Worm (Caenorhabditis elegans) whole organism, early embryonic: Measurements from ENCODE around the gene F25B4.7.

Experiments
- F13C5.2 ChIP-seq: sonication (generic microtip); optimal IDR thresholded peaks from 2 replicates; lab custom pipeline; 2017; ENCODE audit warnings: mild to moderate bottlenecking, missing genetic modification characterization, inconsistent platforms, missing compliant biosample characterization
- ama-1 ChIP-seq: fragments of 150-350 bp; optimal IDR thresholded peaks from 2 replicates; lab custom pipeline; 2014
- flt-1 ChIP-seq: fragments of 200-800 bp; sonication (Bioruptor generic); IDR thresholded peaks from 2 replicates; pipeline ENCODE4 v1.3.6; 2022; ENCODE audit warnings: missing genetic modification characterization, missing compliant biosample characterization
- hmg-4 ChIP-seq: fragments of 200-800 bp; sonication (Bioruptor generic); optimal IDR thresholded peaks from 2 replicates; lab custom pipeline; 2018; ENCODE audit warnings: mild to moderate bottlenecking, missing genetic modification characterization, missing compliant biosample characterization
- scrt-1 ChIP-seq: fragments of 200-800 bp; sonication (Bioruptor generic); IDR thresholded peaks from 2 replicates; pipeline ENCODE4 v1.3.6; 2022; ENCODE audit warnings: missing genetic modification characterization, missing compliant biosample characterization
- sea-1 ChIP-seq: fragments of 200-800 bp; sonication (Bioruptor generic); conservative IDR thresholded peaks from 2 replicates; pipeline ENCODE4 v1.3.6; 2022; ENCODE audit warnings: missing genetic modification characterization, missing compliant biosample characterization
- tbx-11 ChIP-seq: fragments of 200-800 bp; sonication (Bioruptor generic); IDR thresholded peaks from 2 replicates; pipeline ENCODE4 v1.3.6; 2022; ENCODE audit warnings: missing genetic modification characterization, missing compliant biosample characterization
- tbx-37 ChIP-seq: fragments of 200-800 bp; sonication (Bioruptor generic); conservative IDR thresholded peaks from 2 replicates; pipeline ENCODE4 v1.3.6; 2022; ENCODE audit warnings: missing genetic modification reagents, missing genetic modification characterization, missing compliant biosample characterization
- tra-4 ChIP-seq: sonication (generic microtip); optimal IDR thresholded peaks from 2 replicates; lab custom pipeline; 2017; ENCODE audit warnings: missing genetic modification characterization, missing compliant biosample characterization

- no peak for TF ChIP-seq scrt-1 (GFP tag; lab: Robert Waterston, UW)
- TF ChIP-seq ama-1 (lab: Kevin White, UChicago) = no peak
- no peak for TF ChIP-seq F13C5.2 (tag; lab: Kevin White, UChicago)
- no peak for TF ChIP-seq tra-4 (tag; lab: Kevin White, UChicago)
- TF ChIP-seq sea-1 (GFP tag; lab: Robert Waterston, UW) = no peak
- no peak for TF ChIP-seq flt-1 (GFP tag; lab: Robert Waterston, UW)
- TF ChIP-seq tbx-11 (GFP tag; lab: Robert Waterston, UW) = no peak
- no peak for TF ChIP-seq tbx-37 (GFP tag; lab: Robert Waterston, UW)
- TF ChIP-seq hmg-4 = no peak
Measured at ce11 chrV:5713510-5713909, 26.5 kb upstream of the F25B4.7 start.
